Worm (Caenorhabditis elegans) whole organism, midembryonic: ENCODE results near the gene rabn-5.

Experiments used
- T22C8.4 ChIP-seq: fragments of 200-800 bp; sonication (Bioruptor generic); IDR thresholded peaks from 2 replicates; pipeline ENCODE4 v1.3.6; 2022; ENCODE audit warnings: missing genetic modification characterization, missing compliant biosample characterization
- cog-1 ChIP-seq: sonication (generic microtip); optimal IDR thresholded peaks from 2 replicates; lab custom pipeline; 2016; ENCODE audit warnings: missing genetic modification characterization, missing compliant biosample characterization
- flt-1 ChIP-seq: fragments of 200-800 bp; sonication (Bioruptor generic); IDR thresholded peaks from 2 replicates; pipeline ENCODE4 v1.3.6; 2022; ENCODE audit warnings: missing genetic modification characterization, missing compliant biosample characterization

DNA sequence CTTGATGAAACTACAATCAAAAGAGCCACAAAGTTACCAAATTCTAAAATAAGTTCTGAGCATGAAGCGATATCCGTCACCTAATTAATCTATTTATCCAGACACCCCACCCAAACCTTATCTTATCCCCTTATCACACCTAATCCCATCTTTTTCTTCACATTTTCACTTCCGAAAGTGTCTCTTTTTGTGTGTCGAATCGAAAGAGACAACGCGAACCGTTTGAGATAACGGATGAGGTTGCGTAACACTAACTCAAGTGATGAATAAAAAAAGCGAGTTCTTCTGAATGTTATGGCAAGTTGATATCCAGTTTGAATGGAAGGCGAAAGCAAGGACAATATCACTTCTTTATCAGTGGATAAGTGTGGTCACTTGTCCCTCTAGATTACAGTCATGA lies 19.2 kb downstream of the rabn-5 start:
- TF ChIP-seq T22C8.4 (GFP tag; lab: Robert Waterston, UW) = no peak
- TF ChIP-seq cog-1 (tag; lab: Kevin White, UChicago) = no peak
- TF ChIP-seq flt-1 = no peak
